Worm (Caenorhabditis elegans) whole organism, L4 larva: ENCODE measurements around the gene Y116A8C.9.

ENCODE experiments used
- F37D6.2 ChIP-seq: sonication (generic microtip); optimal IDR thresholded peaks from 2 replicates; lab custom pipeline; 2016; ENCODE audit warnings: mild to moderate bottlenecking, missing genetic modification characterization, missing compliant biosample characterization
- F44E2.7 ChIP-seq: fragments of 200-800 bp; sonication (Bioruptor generic); IDR thresholded peaks from 2 replicates; pipeline ENCODE4 v2.1.2; 2022; ENCODE audit warnings: missing genetic modification characterization, missing compliant biosample characterization
- R02D3.7 ChIP-seq: fragments of 150-350 bp; sonication (generic microtip); optimal IDR thresholded peaks from 3 replicates; lab custom pipeline; 2014; ENCODE audit warnings: missing biosample characterization, missing genetic modification characterization
- Y48G9A.11 ChIP-seq: fragments of 200-800 bp; sonication (Bioruptor generic); IDR thresholded peaks from 2 replicates; pipeline ENCODE4 v1.3.6; 2022; ENCODE audit warnings: missing genetic modification reagents, missing genetic modification characterization, missing compliant biosample characterization
- Y75B8A.6 ChIP-seq: fragments of 200-800 bp; sonication (Bioruptor generic); IDR thresholded peaks from 2 replicates; pipeline ENCODE4 v1.3.6; 2022; ENCODE audit warnings: missing genetic modification reagents, missing genetic modification characterization, missing compliant biosample characterization
- ZK337.2 ChIP-seq: fragments of 200-800 bp; sonication (Bioruptor generic); IDR thresholded peaks from 2 replicates; pipeline ENCODE4 v1.3.6; 2022; ENCODE audit warnings: missing genetic modification reagents, missing genetic modification characterization, missing compliant biosample characterization
- ZK546.5 ChIP-seq, 2 experiments: sonication (generic microtip); optimal IDR thresholded peaks; 2 replicates each; lab custom pipeline; 2017; ENCODE audit warnings: missing biosample characterization in 2 of 2, missing genetic modification characterization in 2 of 2
- aha-1 ChIP-seq: fragments of 150-350 bp; peaks from one replicate; lab custom pipeline; 2014; ENCODE audit warnings: missing biosample characterization, missing genetic modification characterization
- aly-2 ChIP-seq: sonication (generic microtip); optimal IDR thresholded peaks from 2 replicates; lab custom pipeline; 2018; ENCODE audit warnings: missing biosample characterization, missing genetic modification characterization
- ceh-28 ChIP-seq: fragments of 150-350 bp; optimal IDR thresholded peaks from 2 replicates; lab custom pipeline; 2014; ENCODE audit warnings: missing biosample characterization, missing genetic modification reagents, missing genetic modification characterization
- ceh-62 ChIP-seq: sonication (generic microtip); optimal IDR thresholded peaks from 2 replicates; lab custom pipeline; 2017; ENCODE audit warnings: missing biosample characterization, missing genetic modification characterization
- ceh-82 ChIP-seq: sonication (generic microtip); optimal IDR thresholded peaks from 2 replicates; lab custom pipeline; 2017; ENCODE audit warnings: missing biosample characterization, missing genetic modification characterization
- daf-12 ChIP-seq: fragments of 150-350 bp; optimal IDR thresholded peaks from 2 replicates; lab custom pipeline; 2014; ENCODE audit warnings: missing biosample characterization, missing genetic modification reagents, missing genetic modification characterization
- daf-16 ChIP-seq, 3 experiments: sonication (generic microtip); optimal IDR thresholded peaks; 2 replicates each; lab custom pipeline; 2016 to 2017; ENCODE audit warnings: missing genetic modification characterization in 3 of 3, missing genetic modification reagents in 3 of 3, mild to moderate bottlenecking in 2 of 3, missing compliant biosample characterization in 2 of 3, missing biosample characterization in 1 of 3, moderate library complexity in 1 of 3
- daf-8 ChIP-seq: fragments of 200-800 bp; sonication (Bioruptor generic); IDR thresholded peaks from 2 replicates; pipeline ENCODE4 v1.3.6; 2022; ENCODE audit warnings: missing genetic modification characterization, missing compliant biosample characterization
- dmd-9 ChIP-seq: fragments of 200-800 bp; sonication (Bioruptor generic); IDR thresholded peaks from 2 replicates; pipeline ENCODE4 v1.3.6; 2022; ENCODE audit warnings: missing genetic modification reagents, missing genetic modification characterization, missing compliant biosample characterization
- hlh-11 ChIP-seq: fragments of 200-800 bp; sonication (Bioruptor generic); optimal IDR thresholded peaks from 2 replicates; lab custom pipeline; 2018; ENCODE audit warnings: mild to moderate bottlenecking, missing genetic modification characterization, missing compliant biosample characterization
- lin-13 ChIP-seq: fragments of 150-350 bp; optimal IDR thresholded peaks from 2 replicates; lab custom pipeline; 2014; ENCODE audit warnings: missing biosample characterization, missing genetic modification reagents, missing genetic modification characterization
- lin-29 ChIP-seq: fragments of 200-800 bp; sonication (Bioruptor generic); IDR thresholded peaks from 2 replicates; pipeline ENCODE4 v1.3.6; 2022; ENCODE audit warnings: missing genetic modification reagents, missing genetic modification characterization, missing compliant biosample characterization
- lin-38 ChIP-seq: fragments of 200-800 bp; sonication (Bioruptor generic); IDR thresholded peaks from 2 replicates; pipeline ENCODE4 v1.3.6; 2022; ENCODE audit warnings: missing genetic modification reagents, missing genetic modification characterization, missing compliant biosample characterization
- mdl-1 ChIP-seq, 2 experiments: fragments of 150-350 bp in 1 of 2; sonication (generic microtip) in 1 of 2; optimal IDR thresholded peaks; 2 replicates each; lab custom pipeline; 2014 to 2017; ENCODE audit warnings: missing biosample characterization in 2 of 2, missing genetic modification characterization in 2 of 2
- mep-1 ChIP-seq: fragments of 150-350 bp; sonication (generic microtip); optimal IDR thresholded peaks from 3 replicates; lab custom pipeline; 2014; ENCODE audit warnings: missing biosample characterization, missing genetic modification characterization
- mes-2 ChIP-seq: sonication (generic microtip); optimal IDR thresholded peaks from 2 replicates; lab custom pipeline; 2016; ENCODE audit warnings: missing genotype, mild to moderate bottlenecking, missing genetic modification characterization, missing compliant biosample characterization; ENCODE audit not compliant: poor library complexity, severe bottlenecking
- mxl-2 ChIP-seq: fragments of 200-800 bp; sonication (Bioruptor generic); conservative IDR thresholded peaks from 2 replicates; pipeline ENCODE4 v1.3.6; 2022; ENCODE audit warnings: missing genetic modification reagents, missing genetic modification characterization, missing compliant biosample characterization
- mxl-3 ChIP-seq: fragments of 200-800 bp; sonication (Bioruptor generic); optimal IDR thresholded peaks from 2 replicates; lab custom pipeline; 2018; ENCODE audit warnings: mild to moderate bottlenecking, missing genetic modification characterization, missing compliant biosample characterization
- nhr-11 ChIP-seq: fragments of 150-350 bp; optimal IDR thresholded peaks from 2 replicates; lab custom pipeline; 2014; ENCODE audit warnings: missing biosample characterization, missing genetic modification characterization
- nhr-41 ChIP-seq: fragments of 200-800 bp; sonication (Bioruptor generic); IDR thresholded peaks from 2 replicates; pipeline ENCODE4 v1.3.6; 2022; ENCODE audit warnings: missing genetic modification reagents, missing genetic modification characterization, missing compliant biosample characterization
- nhr-76 ChIP-seq: fragments of 150-350 bp; optimal IDR thresholded peaks from 2 replicates; lab custom pipeline; 2014; ENCODE audit warnings: missing biosample characterization, missing genetic modification characterization
- php-3 ChIP-seq: fragments of 200-800 bp; sonication (Bioruptor generic); IDR thresholded peaks from 2 replicates; pipeline ENCODE4 v1.3.6; 2022; ENCODE audit warnings: missing genetic modification reagents, missing genetic modification characterization, missing compliant biosample characterization
- set-16 ChIP-seq: fragments of 200-800 bp; sonication (Bioruptor generic); IDR thresholded peaks from 2 replicates; pipeline ENCODE4 v1.3.6; 2022; ENCODE audit warnings: missing genetic modification reagents, missing genetic modification characterization, missing compliant biosample characterization
- snpc-1.2 ChIP-seq: fragments of 200-800 bp; sonication (Bioruptor generic); IDR thresholded peaks from 2 replicates; pipeline ENCODE4 v1.3.6; 2022; ENCODE audit warnings: missing genetic modification reagents, missing genetic modification characterization, missing compliant biosample characterization
- spr-3 ChIP-seq: fragments of 200-800 bp; sonication (Bioruptor generic); optimal IDR thresholded peaks from 2 replicates; lab custom pipeline; 2018; ENCODE audit warnings: mild to moderate bottlenecking, missing genetic modification characterization, missing compliant biosample characterization
- tra-1 ChIP-seq: fragments of 200-800 bp; sonication (Bioruptor generic); IDR thresholded peaks from 2 replicates; pipeline ENCODE4 v1.3.6; 2022; ENCODE audit warnings: missing genetic modification reagents, missing genetic modification characterization, missing compliant biosample characterization
- unc-39 ChIP-seq: sonication (generic microtip); optimal IDR thresholded peaks from 2 replicates; lab custom pipeline; 2017; ENCODE audit warnings: missing biosample characterization, missing genetic modification characterization
- unc-62 ChIP-seq, 3 experiments: fragments of 150-350 bp in 1 of 3; sonication (generic microtip); optimal IDR thresholded peaks in 2 of 3; peaks in 1 of 3; 1 replicate in 1 of 3; 2 replicates in 2 of 3; lab custom pipeline; 2014 to 2017; ENCODE audit warnings: missing biosample characterization in 3 of 3, missing genetic modification characterization in 3 of 3, missing genetic modification reagents in 3 of 3, missing genotype in 1 of 3

Gene Y116A8C.9

ce11 chrIV:16936053-16936452, 10.5 kb downstream of the Y116A8C.9 start:
- TF ChIP-seq set-16 (GFP tag; lab: Robert Waterston, UW) (peak; percentile 94), dmd-9 (GFP tag; lab: Robert Waterston, UW) (no peak), daf-16 (GFP tag; optimal IDR thresholded peaks at IDR 0.05; lab: Kevin White, UChicago) (no peak), daf-16 (tag; optimal IDR thresholded peaks at IDR 0.05; lab: Kevin White, UChicago) (no peak), unc-62 (GFP tag; optimal IDR thresholded peaks at IDR 0.05 in 1 of 2; lab: Kevin White, UChicago) (peak in 1 of 2 experiments; percentile 13), unc-62 (tag; optimal IDR thresholded peaks at IDR 0.05; lab: Kevin White, UChicago) (no peak)

DNA sequence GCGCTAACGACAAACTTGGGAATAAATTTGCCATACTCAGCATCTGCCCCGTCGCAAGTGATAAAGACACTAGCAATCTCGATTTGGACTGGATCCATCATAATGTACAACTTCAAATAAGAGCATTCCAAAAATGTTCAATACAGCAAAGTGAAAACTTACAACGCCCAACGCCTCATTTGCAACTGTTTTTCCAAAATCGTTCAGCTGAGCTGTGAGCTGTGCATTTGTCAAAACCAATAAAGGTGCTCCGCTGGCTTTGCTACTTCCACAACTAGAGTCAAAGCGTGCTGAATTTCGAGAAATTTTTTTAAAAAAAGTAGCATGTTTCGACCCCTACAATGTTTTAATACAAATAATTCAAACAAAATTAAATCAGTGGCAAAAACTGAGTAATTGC, 15.5 kb downstream of the Y116A8C.9 start, which contains the start of gene Y116A8C.49:
TSS of gene Y116A8C.49 (minus strand) at position 101 of the 400 bp plus-strand sequence.
- TF ChIP-seq ceh-62 (tag; lab: Kevin White, UChicago) (no peak), aly-2 (no peak), unc-62 (GFP tag; optimal IDR thresholded peaks at IDR 0.05 in 1 of 2; lab: Kevin White, UChicago) (no peak), unc-62 (tag; optimal IDR thresholded peaks at IDR 0.05; lab: Kevin White, UChicago) (no peak), F44E2.7 (no peak), mdl-1 (tag; optimal IDR thresholded peaks at IDR 0.05; lab: Kevin White, UChicago) (no peak), aha-1 (no peak), Y48G9A.11 (GFP tag; lab: Robert Waterston, UW) (no peak), daf-8 (GFP tag; lab: Robert Waterston, UW) (no peak), spr-3 (GFP tag; lab: Kevin White, UChicago) (no peak), hlh-11 (no peak)
- TF ChIP-seq, all 104 proteins: peak for 0

DNA sequence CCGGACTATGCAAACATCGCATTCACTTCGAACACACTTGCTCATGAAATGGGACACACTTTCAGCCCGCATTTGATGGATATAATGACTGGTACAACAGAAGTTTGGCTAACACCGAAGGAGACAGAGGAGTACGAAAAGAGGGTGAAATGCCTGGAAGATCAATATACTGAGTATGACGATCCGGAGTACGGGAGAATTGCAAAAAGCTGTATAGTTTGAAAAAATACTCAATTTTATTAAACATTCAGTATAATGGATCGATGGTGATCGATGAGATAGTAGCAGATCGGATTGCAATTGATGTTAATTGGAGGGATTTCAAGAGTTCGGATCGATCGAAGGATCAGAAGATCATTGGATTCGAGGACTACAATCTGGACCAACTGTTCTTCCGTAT, 20.0 kb downstream of the Y116A8C.9 start:
- TF ChIP-seq unc-62 (GFP tag; optimal IDR thresholded peaks at IDR 0.05 in 1 of 2; lab: Kevin White, UChicago): peak in 1 of 2 experiments; percentile 55
- no peak for TF ChIP-seq unc-62 (tag; optimal IDR thresholded peaks at IDR 0.05; lab: Kevin White, UChicago)
- TF ChIP-seq lin-38 (GFP tag; lab: Robert Waterston, UW): no peak
- TF ChIP-seq nhr-76 (tag; lab: Kevin White, UChicago): no peak
- no peak for TF ChIP-seq ZK546.5 (tag; optimal IDR thresholded peaks at IDR 0.05; lab: Kevin White, UChicago)
- no peak for TF ChIP-seq ceh-28
- peak; percentile 66 for TF ChIP-seq aha-1

DNA sequence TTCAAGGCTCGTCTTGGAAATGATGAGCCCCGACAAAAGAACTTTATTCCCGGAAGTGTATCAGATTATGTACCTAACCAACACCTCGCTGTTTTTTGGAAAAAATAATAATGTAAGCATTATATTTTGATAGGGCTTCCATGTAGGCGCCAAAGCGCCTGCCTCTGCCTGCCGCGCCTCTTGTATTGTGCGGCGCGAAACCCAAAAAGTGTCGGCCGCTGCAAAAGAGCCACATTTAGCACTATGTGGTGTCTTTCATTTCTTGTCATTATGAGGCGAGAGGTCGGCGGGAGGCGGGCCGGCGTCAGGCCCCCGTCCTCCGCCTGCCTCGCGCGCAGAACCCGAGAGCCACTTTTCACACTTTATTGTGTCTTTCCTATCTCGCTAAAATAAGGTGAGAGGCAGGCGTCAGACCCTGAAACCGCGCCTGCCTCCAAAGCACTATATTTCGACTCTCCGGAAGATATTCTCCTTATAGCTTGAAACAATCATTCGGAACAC, 21.2 kb downstream of the Y116A8C.9 start:
- no peak for TF ChIP-seq lin-29 (GFP tag; lab: Robert Waterston, UW)
- peak; percentile 70 for TF ChIP-seq snpc-1.2
- TF ChIP-seq ZK337.2 (GFP tag; lab: Robert Waterston, UW): no peak
- no peak for TF ChIP-seq Y75B8A.6 (GFP tag; lab: Robert Waterston, UW)
- no peak for TF ChIP-seq mxl-3
- peak; percentile 88 for TF ChIP-seq set-16 (GFP tag; lab: Robert Waterston, UW)
- no peak for TF ChIP-seq lin-13 (GFP tag; lab: Kevin White, UChicago)

DNA sequence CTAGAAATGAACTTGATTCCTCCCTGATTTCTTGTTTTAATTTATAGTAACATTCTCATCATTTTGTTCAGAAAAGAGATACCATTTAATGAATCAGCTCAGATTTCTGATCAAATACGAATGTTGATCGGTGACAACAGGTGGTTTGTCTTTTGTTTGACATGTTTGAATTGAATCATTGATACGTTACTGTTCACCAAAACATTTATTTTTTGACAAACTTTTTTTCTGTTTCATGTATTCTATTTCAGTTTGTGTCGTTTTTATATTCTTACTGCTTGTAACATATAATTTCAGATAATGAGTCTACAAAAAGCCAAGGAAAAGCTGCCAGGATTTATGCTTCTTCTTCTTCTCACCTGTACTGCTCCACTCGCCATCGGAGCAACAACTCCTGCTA, 22.5 kb downstream of the Y116A8C.9 start, which contains the start of gene nep-24:
TSS of gene nep-24 (plus strand) at position 301 of the 400 bp plus-strand sequence.
- TF ChIP-seq mxl-2 (GFP tag; lab: Robert Waterston, UW) (no peak), unc-39 (tag; lab: Kevin White, UChicago) (no peak), nhr-41 (GFP tag; lab: Robert Waterston, UW) (no peak), R02D3.7 (tag; lab: Kevin White, UChicago) (no peak), ceh-82 (tag; lab: Kevin White, UChicago) (no peak), mes-2 (tag; lab: Kevin White, UChicago) (no peak), F37D6.2 (tag; lab: Kevin White, UChicago) (no peak), mep-1 (tag; lab: Kevin White, UChicago) (no peak), tra-1 (no peak), daf-12 (tag; lab: Kevin White, UChicago) (no peak), php-3 (GFP tag; lab: Robert Waterston, UW) (no peak), nhr-11 (tag; lab: Kevin White, UChicago) (no peak), set-16 (GFP tag; lab: Robert Waterston, UW) (no peak)
